Fruit fly (Drosophila melanogaster) whole organism, embryonic: ENCODE results near the gene ZnT33D.

Experiments
- CG11504 ChIP-seq: fragments of 200-800 bp; sonication (Bioruptor generic); optimal IDR thresholded peaks from 3 replicates; lab custom pipeline; 2019; ENCODE audit warnings: missing biosample characterization, mild to moderate bottlenecking, missing genetic modification characterization, moderate library complexity
- CG15479 ChIP-seq: fragments of 200-800 bp; sonication (Bioruptor generic); optimal IDR thresholded peaks from 3 replicates; lab custom pipeline; 2019; ENCODE audit warnings: missing biosample characterization, mild to moderate bottlenecking, missing genetic modification characterization, moderate library complexity
- CG17186 ChIP-seq: fragments of 200-800 bp; sonication (Bioruptor generic); optimal IDR thresholded peaks from 3 replicates; lab custom pipeline; 2017; ENCODE audit warnings: missing biosample characterization, missing genetic modification reagents, missing genetic modification characterization
- CG17361 ChIP-seq: fragments of 200-800 bp; sonication (Bioruptor generic); IDR thresholded peaks from 3 replicates; pipeline ENCODE4 v1.3.6; 2022; ENCODE audit warnings: missing biosample characterization, missing genetic modification characterization
- CG2116 ChIP-seq: fragments of 200-800 bp; sonication (Bioruptor generic); optimal IDR thresholded peaks from 3 replicates; lab custom pipeline; 2018; ENCODE audit warnings: missing biosample characterization, mild to moderate bottlenecking, missing genetic modification characterization
- CG2712 ChIP-seq: fragments of 200-800 bp; optimal IDR thresholded peaks from 3 replicates; lab custom pipeline; 2019; ENCODE audit warnings: missing biosample characterization, mild to moderate bottlenecking, missing genetic modification characterization, moderate library complexity
- CG2889 ChIP-seq: fragments of 200-800 bp; sonication (Bioruptor generic); IDR thresholded peaks from 3 replicates; pipeline ENCODE4 v1.3.6; 2022; ENCODE audit warnings: missing biosample characterization, missing genetic modification characterization
- CG3847 ChIP-seq: fragments of 200-800 bp; sonication (Bioruptor generic); IDR thresholded peaks from 2 replicates; pipeline ENCODE4 v1.3.6; 2022; ENCODE audit warnings: missing biosample characterization, missing genetic modification characterization
- CG3995 ChIP-seq: fragments of 200-800 bp; sonication (Bioruptor generic); optimal IDR thresholded peaks from 3 replicates; lab custom pipeline; 2016; ENCODE audit warnings: missing biosample characterization, missing genetic modification characterization
- CG42726 ChIP-seq: fragments of 200-800 bp; sonication (Bioruptor generic); IDR thresholded peaks from 2 replicates; pipeline ENCODE4 v1.3.6; 2022; ENCODE audit warnings: missing biosample characterization, missing genetic modification characterization; ENCODE audit not compliant: partially characterized antibody
- CG4424 ChIP-seq: fragments of 200-800 bp; sonication (Bioruptor generic); optimal IDR thresholded peaks from 3 replicates; lab custom pipeline; 2016; ENCODE audit warnings: missing biosample characterization, missing genetic modification characterization
- CG5180 ChIP-seq: fragments of 200-800 bp; sonication (Bioruptor generic); optimal IDR thresholded peaks from 3 replicates; lab custom pipeline; 2017; ENCODE audit warnings: missing biosample characterization, missing genetic modification characterization, mild to moderate bottlenecking, moderate library complexity, missing genetic modification reagents
- CG9797 ChIP-seq: fragments of 200-800 bp; sonication (Bioruptor generic); optimal IDR thresholded peaks from 3 replicates; lab custom pipeline; 2018; ENCODE audit warnings: missing biosample characterization, mild to moderate bottlenecking, missing genetic modification characterization
- CTCF ChIP-seq: fragments of 200-800 bp; sonication (Bioruptor generic); optimal IDR thresholded peaks from 2 replicates; lab custom pipeline; 2017; ENCODE audit warnings: missing biosample characterization, mild to moderate bottlenecking, missing genetic modification characterization, moderate library complexity
- Dad ChIP-seq: fragments of 200-800 bp; sonication (Bioruptor generic); optimal IDR thresholded peaks from 3 replicates; lab custom pipeline; 2016; ENCODE audit warnings: missing biosample characterization, missing genetic modification characterization
- Dbx ChIP-seq: fragments of 200-800 bp; sonication (Bioruptor generic); IDR thresholded peaks from 3 replicates; pipeline ENCODE4 v1.3.6; 2022; ENCODE audit warnings: missing biosample characterization, missing genetic modification characterization
- Elba2 ChIP-seq: fragments of 200-800 bp; sonication (Bioruptor generic); optimal IDR thresholded peaks from 3 replicates; lab custom pipeline; 2016; ENCODE audit warnings: missing biosample characterization, missing genetic modification characterization
- HLHmδ ChIP-seq: fragments of 200-800 bp; sonication (Bioruptor generic); optimal IDR thresholded peaks from 2 replicates; lab custom pipeline; 2018; ENCODE audit warnings: missing biosample characterization, mild to moderate bottlenecking, missing genetic modification characterization, moderate library complexity
- Oli ChIP-seq: fragments of 200-800 bp; sonication (Bioruptor generic); optimal IDR thresholded peaks from 2 replicates; lab custom pipeline; 2018; ENCODE audit warnings: missing biosample characterization, mild to moderate bottlenecking, missing genetic modification characterization, moderate library complexity
- Pdp1 ChIP-seq, 2 experiments: fragments of 200-800 bp; sonication (Bioruptor generic); optimal IDR thresholded peaks; 3 replicates each; lab custom pipeline; 2016; ENCODE audit warnings: missing biosample characterization in 2 of 2, missing genetic modification characterization in 2 of 2, mild to moderate bottlenecking in 1 of 2, moderate library complexity in 1 of 2
- br ChIP-seq: fragments of >200 bp; optimal IDR thresholded peaks from 2 replicates; lab custom pipeline; 2017
- dimm ChIP-seq: fragments of 200-800 bp; sonication (Bioruptor generic); IDR thresholded peaks from 2 replicates; pipeline ENCODE4 v1.3.6; 2022; ENCODE audit warnings: missing biosample characterization, missing genetic modification characterization
- ewg ChIP-seq: fragments of 200-800 bp; sonication (Bioruptor generic); optimal IDR thresholded peaks from 3 replicates; lab custom pipeline; 2017; ENCODE audit warnings: mild to moderate bottlenecking, missing biosample characterization, missing genetic modification reagents, missing genetic modification characterization
- hth ChIP-seq: fragments of >200 bp; optimal IDR thresholded peaks from 2 replicates; lab custom pipeline; 2017; ENCODE audit warnings: inconsistent platforms
- inv ChIP-seq: fragments of 200-800 bp; sonication (Bioruptor generic); IDR thresholded peaks from 2 replicates; pipeline ENCODE4 v1.3.6; 2022; ENCODE audit warnings: missing biosample characterization, missing genetic modification characterization; ENCODE audit not compliant: partially characterized antibody
- lola ChIP-seq, 3 experiments: fragments of >200 bp in 2 of 3; fragments of 200-800 bp in 1 of 3; sonication (Bioruptor generic) in 1 of 3; optimal IDR thresholded peaks; 2 replicates each; lab custom pipeline; 2017 to 2019; ENCODE audit warnings: missing biosample characterization in 3 of 3, missing genetic modification characterization in 3 of 3, mild to moderate bottlenecking in 1 of 3, moderate library complexity in 1 of 3
- nmo ChIP-seq: fragments of 200-800 bp; sonication (Bioruptor generic); optimal IDR thresholded peaks from 2 replicates; lab custom pipeline; 2018; ENCODE audit warnings: missing biosample characterization, mild to moderate bottlenecking, missing genetic modification characterization, moderate library complexity
- pita ChIP-seq: fragments of 200-800 bp; sonication (Bioruptor generic); optimal IDR thresholded peaks from 2 replicates; lab custom pipeline; 2017; ENCODE audit warnings: missing biosample characterization, mild to moderate bottlenecking, missing genetic modification characterization
- schlank ChIP-seq: fragments of 200-800 bp; sonication (Bioruptor generic); optimal IDR thresholded peaks from 2 replicates; lab custom pipeline; 2018; ENCODE audit warnings: missing biosample characterization, mild to moderate bottlenecking, missing genetic modification characterization
- sens ChIP-seq: fragments of 200-800 bp; sonication (Bioruptor generic); peaks from one replicate; lab custom pipeline; 2016; ENCODE audit warnings: missing biosample characterization, missing genetic modification characterization
- sisA ChIP-seq: fragments of 200-800 bp; sonication (Bioruptor generic); IDR thresholded peaks from 2 replicates; pipeline ENCODE4 v1.3.6; 2022; ENCODE audit warnings: missing biosample characterization, missing genetic modification characterization
- so ChIP-seq: fragments of 200-800 bp; sonication (Bioruptor generic); IDR thresholded peaks from 3 replicates; pipeline ENCODE4 v1.3.6; 2022; ENCODE audit warnings: missing biosample characterization, missing genetic modification characterization
- stwl ChIP-seq: fragments of 200-800 bp; sonication (Bioruptor generic); optimal IDR thresholded peaks from 3 replicates; lab custom pipeline; 2018; ENCODE audit warnings: missing biosample characterization, mild to moderate bottlenecking, missing genetic modification characterization, moderate library complexity
- tgo ChIP-seq: fragments of 200-800 bp; sonication (Bioruptor generic); IDR thresholded peaks from 3 replicates; pipeline ENCODE4 v1.3.6; 2022; ENCODE audit warnings: missing biosample characterization, missing genetic modification characterization
- trem ChIP-seq: fragments of 200-800 bp; optimal IDR thresholded peaks from 3 replicates; lab custom pipeline; 2019; ENCODE audit warnings: missing biosample characterization, mild to moderate bottlenecking, missing genetic modification characterization, moderate library complexity
- zen ChIP-seq: fragments of 200-800 bp; sonication (Bioruptor generic); optimal IDR thresholded peaks from 3 replicates; lab custom pipeline; 2018; ENCODE audit warnings: missing biosample characterization, mild to moderate bottlenecking, missing genetic modification characterization, moderate library complexity

Gene ZnT33D

dm6 chr2L:12115809-12116208 is 48.2 kb upstream of the ZnT33D start (continued):
- peak; percentile 61 for TF ChIP-seq CG2712 (tag; lab: Kevin White, UChicago)
- no peak for TF ChIP-seq CG9797
- peak; percentile 2 for TF ChIP-seq trem (tag; lab: Kevin White, UChicago)
- TF ChIP-seq Elba2 (GFP tag; lab: Kevin White, UChicago), result no peak
- no peak for TF ChIP-seq sisA (GFP tag; lab: Robert Waterston, UW)

DNA sequence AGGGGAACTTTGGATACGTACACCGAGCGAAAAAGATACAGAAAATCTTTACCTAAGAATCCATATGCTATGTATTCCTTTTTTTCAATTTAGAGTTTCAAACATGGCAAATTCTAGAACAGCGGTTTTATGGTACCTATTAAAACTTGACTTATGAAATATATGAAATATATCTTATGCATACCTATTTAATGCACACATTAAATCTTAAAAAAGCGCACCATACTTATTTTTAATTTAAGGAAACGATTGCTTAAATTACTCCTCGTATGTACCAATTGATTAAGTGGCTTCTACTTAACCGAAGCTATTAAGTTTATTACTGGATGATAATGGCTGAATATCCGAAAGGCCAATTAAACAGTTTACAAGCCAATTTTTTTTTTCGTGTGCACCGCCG is 44.0 kb upstream of the ZnT33D start:
- TF ChIP-seq CG42726 (GFP tag; lab: Robert Waterston, UW), result no peak
- peak; percentile 7 for TF ChIP-seq CG4424 (GFP tag; lab: Kevin White, UChicago)
- TF ChIP-seq so (GFP tag; lab: Robert Waterston, UW), result no peak
- TF ChIP-seq CG17361 (GFP tag; lab: Robert Waterston, UW), result 0 out of 3 replicates have a peak, but pooled peaks have one; percentile 42
- peak; percentile 85 for TF ChIP-seq sens (GFP tag; lab: Kevin White, UChicago)
- no peak for TF ChIP-seq inv (GFP tag; lab: Robert Waterston, UW)
- TF ChIP-seq lola (GFP tag; optimal IDR thresholded peaks at IDR 0.05; lab: Kevin White, UChicago), result peak in 1 of 3 experiments; percentile 17
- TF ChIP-seq dimm, result no peak
- peak; percentile 79 for TF ChIP-seq CG5180 (GFP tag; lab: Kevin White, UChicago)
- TF ChIP-seq CG11504, result peak; percentile 49
- TF ChIP-seq ewg (GFP tag; lab: Kevin White, UChicago), result no peak
- TF ChIP-seq Dbx (GFP tag; lab: Robert Waterston, UW), result no peak
- TF ChIP-seq nmo (GFP tag; lab: Kevin White, UChicago), result peak; percentile 6
- TF ChIP-seq tgo (GFP tag; lab: Robert Waterston, UW), result no peak
- no peak for TF ChIP-seq CG3847 (GFP tag; lab: Robert Waterston, UW)
- TF ChIP-seq, all 482 proteins: peak for 7

- TF ChIP-seq Pdp1 (GFP tag; optimal IDR thresholded peaks at IDR 0.05; lab: Kevin White, UChicago) (no peak), CG2889 (no peak), Dad (GFP tag; lab: Kevin White, UChicago) (no peak), sens (GFP tag; lab: Kevin White, UChicago) (peak; percentile 70), stwl (peak; percentile 29), zen (tag; lab: Kevin White, UChicago) (no peak), hth (lab: Kevin White, UChicago) (no peak), CG5180 (GFP tag; lab: Kevin White, UChicago) (peak; percentile 43), CG11504 (peak; percentile 95), Oli (no peak), HLHmδ (GFP tag; lab: Kevin White, UChicago) (no peak), CG3995 (GFP tag; lab: Kevin White, UChicago) (peak; percentile 93), br (lab: Kevin White, UChicago) (no peak), CG17186 (GFP tag; lab: Kevin White, UChicago) (no peak), schlank (tag; lab: Kevin White, UChicago) (no peak), CG2116 (GFP tag; lab: Kevin White, UChicago) (no peak), CG15479 (no peak), CTCF (GFP tag; lab: Kevin White, UChicago) (peak; percentile 41), pita (GFP tag; lab: Kevin White, UChicago) (peak; percentile 13)
These were observed 30.5 kb upstream of the ZnT33D start, which contains the start of gene rho-6 for dm6 chr2L:12133275-12134124. Gene rho-6 (minus strand): TSS chr2L:12133411.
